Worm (Caenorhabditis elegans): Measurements from ENCODE around the gene W07G4.2.

DNA sequence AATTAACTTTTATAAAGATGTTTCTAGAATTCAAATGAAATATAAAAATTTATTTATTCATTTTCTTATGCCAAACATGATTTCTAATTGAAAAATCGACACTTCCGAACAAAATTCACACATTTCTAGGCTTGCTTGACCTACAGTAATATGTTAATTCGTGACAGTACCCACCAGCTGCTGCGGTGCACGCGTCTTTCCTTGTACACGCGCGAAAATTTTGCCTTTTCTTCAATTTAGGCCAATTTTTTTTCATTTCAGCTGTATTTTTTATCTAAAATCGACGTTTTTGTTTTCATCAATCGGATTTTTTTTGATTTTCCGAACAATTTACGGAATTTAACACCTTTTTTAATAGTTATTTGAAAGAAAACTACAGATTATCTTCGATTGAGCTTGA, 36.3 kb downstream of the W07G4.2 start:
- no peak for TF ChIP-seq nhr-23 (tag; optimal IDR thresholded peaks at IDR 0.05)
- TF ChIP-seq fos-1 (tag; optimal IDR thresholded peaks at IDR 0.05): no peak
- TF ChIP-seq nhr-25 (tag; optimal IDR thresholded peaks at IDR 0.05): no peak
- no peak for TF ChIP-seq lin-39 (tag; optimal IDR thresholded peaks at IDR 0.05)

Measured in whole organism, L2 larva.